Worm (Caenorhabditis elegans) whole organism, L1 larva: ENCODE data around the gene T03G11.10.

ENCODE experiments used
- C16A3.4 ChIP-seq: fragments of 150-350 bp; optimal IDR thresholded peaks from 2 replicates; lab custom pipeline; 2014; ENCODE audit warnings: missing biosample characterization, missing genetic modification characterization
- C34B4.2 ChIP-seq: sonication (generic microtip); optimal IDR thresholded peaks from 2 replicates; lab custom pipeline; 2017; ENCODE audit warnings: mild to moderate bottlenecking, missing genetic modification characterization, missing compliant biosample characterization
- Y116A8C.19 ChIP-seq: sonication (generic microtip); optimal IDR thresholded peaks from 2 replicates; lab custom pipeline; 2016; ENCODE audit warnings: missing compliant biosample characterization, missing genetic modification characterization, borderline replicate concordance
- alr-1 ChIP-seq: fragments of 200-800 bp; sonication (Bioruptor generic); optimal IDR thresholded peaks from 2 replicates; lab custom pipeline; 2018; ENCODE audit warnings: borderline replicate concordance, mild to moderate bottlenecking, missing genetic modification characterization, missing compliant biosample characterization
- blmp-1 ChIP-seq: fragments of 150-350 bp; optimal IDR thresholded peaks from 2 replicates; lab custom pipeline; 2014; ENCODE audit warnings: missing biosample characterization, missing genetic modification characterization
- dsc-1 ChIP-seq: sonication (generic microtip); optimal IDR thresholded peaks from 2 replicates; lab custom pipeline; 2016; ENCODE audit warnings: mild to moderate bottlenecking, missing genetic modification characterization, missing compliant biosample characterization
- efl-1 ChIP-seq, 4 experiments: fragments of 150-350 bp; optimal IDR thresholded peaks in 3 of 4; peaks in 1 of 4; 1 replicate in 1 of 4; 2 replicates in 3 of 4; lab custom pipeline; 2014; ENCODE audit warnings: missing biosample characterization in 2 of 4, missing genetic modification characterization in 2 of 4, missing genetic modification reagents in 2 of 4
- efl-3 ChIP-seq: fragments of 200-800 bp; sonication (Bioruptor generic); optimal IDR thresholded peaks from 2 replicates; lab custom pipeline; 2018; ENCODE audit warnings: mild to moderate bottlenecking, missing genetic modification characterization, missing compliant biosample characterization
- egl-13 ChIP-seq: sonication (generic microtip); optimal IDR thresholded peaks from 2 replicates; lab custom pipeline; 2016; ENCODE audit warnings: missing genotype, missing genetic modification reagents, missing genetic modification characterization, missing compliant biosample characterization
- egl-27 ChIP-seq, 2 experiments: fragments of 150-350 bp in 1 of 2; sonication (generic microtip); optimal IDR thresholded peaks; 3 replicates each; lab custom pipeline; 2017 to 2018; ENCODE audit warnings: missing biosample characterization in 2 of 2, missing genetic modification characterization in 2 of 2, missing genetic modification reagents in 2 of 2
- elt-3 ChIP-seq, 6 experiments: fragments of 150-350 bp in 1 of 6; sonication (generic microtip); optimal IDR thresholded peaks; 2 replicates each; lab custom pipeline; 2017 to 2018; ENCODE audit warnings: missing biosample characterization in 6 of 6, missing genetic modification characterization in 6 of 6, inconsistent platforms in 1 of 6
- fkh-4 ChIP-seq: sonication (generic microtip); optimal IDR thresholded peaks from 2 replicates; lab custom pipeline; 2016; ENCODE audit warnings: missing compliant biosample characterization, missing genetic modification characterization, borderline replicate concordance
- fkh-8 ChIP-seq: sonication (generic microtip); optimal IDR thresholded peaks from 2 replicates; lab custom pipeline; 2016; ENCODE audit warnings: mild to moderate bottlenecking, missing genetic modification characterization, missing compliant biosample characterization
- fos-1 ChIP-seq: fragments of 150-350 bp; optimal IDR thresholded peaks from 2 replicates; lab custom pipeline; 2014; ENCODE audit warnings: missing biosample characterization, missing genetic modification characterization
- grh-1 ChIP-seq: fragments of 200-800 bp; sonication (Bioruptor generic); IDR thresholded peaks from 2 replicates; pipeline ENCODE4 v1.3.6; 2022; ENCODE audit warnings: missing genetic modification reagents, missing genetic modification characterization, missing compliant biosample characterization
- hlh-17 ChIP-seq: fragments of 200-800 bp; sonication (Bioruptor generic); optimal IDR thresholded peaks from 2 replicates; lab custom pipeline; 2018; ENCODE audit warnings: missing genetic modification characterization, mild to moderate bottlenecking, missing compliant biosample characterization, moderate library complexity, borderline replicate concordance
- hpl-2 ChIP-seq: fragments of 150-350 bp; optimal IDR thresholded peaks from 2 replicates; lab custom pipeline; 2014; ENCODE audit warnings: missing biosample characterization, missing genetic modification reagents, missing genetic modification characterization
- isw-1 ChIP-seq: fragments of 200-800 bp; sonication (Bioruptor generic); IDR thresholded peaks from 2 replicates; pipeline ENCODE4 v1.3.6; 2022; ENCODE audit warnings: missing genetic modification characterization, missing compliant biosample characterization
- lin-14 ChIP-seq: fragments of 200-800 bp; sonication (Bioruptor generic); optimal IDR thresholded peaks from 2 replicates; lab custom pipeline; 2018; ENCODE audit warnings: mild to moderate bottlenecking, missing genetic modification characterization, moderate library complexity, missing compliant biosample characterization
- lin-35 ChIP-seq, 2 experiments: fragments of 150-350 bp; optimal IDR thresholded peaks; 2 replicates each; lab custom pipeline; 2014; ENCODE audit warnings: missing biosample characterization in 2 of 2, missing genetic modification characterization in 2 of 2, missing genetic modification reagents in 2 of 2
- lir-3 ChIP-seq: sonication (generic microtip); optimal IDR thresholded peaks from 2 replicates; lab custom pipeline; 2016; ENCODE audit warnings: mild to moderate bottlenecking, missing genetic modification characterization, moderate library complexity, missing compliant biosample characterization; ENCODE audit not compliant: poor library complexity
- mab-9 ChIP-seq: fragments of 200-800 bp; sonication (Bioruptor generic); IDR thresholded peaks from 2 replicates; pipeline ENCODE4 v1.3.6; 2022; ENCODE audit warnings: missing genetic modification reagents, missing genetic modification characterization, missing compliant biosample characterization
- mef-2 ChIP-seq: fragments of 150-350 bp; optimal IDR thresholded peaks from 2 replicates; lab custom pipeline; 2014; ENCODE audit warnings: missing biosample characterization, missing genetic modification characterization
- nhr-11 ChIP-seq: fragments of 150-350 bp; optimal IDR thresholded peaks from 2 replicates; lab custom pipeline; 2014; ENCODE audit warnings: missing biosample characterization, missing genetic modification characterization
- nhr-19 ChIP-seq: fragments of 200-800 bp; sonication (Bioruptor generic); conservative IDR thresholded peaks from 2 replicates; pipeline ENCODE4 v1.3.6; 2022; ENCODE audit warnings: missing genetic modification characterization, missing compliant biosample characterization
- nhr-20 ChIP-seq: sonication (generic microtip); optimal IDR thresholded peaks from 2 replicates; lab custom pipeline; 2016; ENCODE audit warnings: mild to moderate bottlenecking, missing genetic modification characterization, missing compliant biosample characterization
- nhr-237 ChIP-seq: fragments of 150-350 bp; optimal IDR thresholded peaks from 2 replicates; lab custom pipeline; 2014; ENCODE audit warnings: missing biosample characterization, missing genetic modification characterization
- nhr-47 ChIP-seq: sonication (generic microtip); optimal IDR thresholded peaks from 2 replicates; lab custom pipeline; 2016; ENCODE audit warnings: mild to moderate bottlenecking, missing genetic modification characterization, moderate library complexity, missing compliant biosample characterization
- nhr-71 ChIP-seq: sonication (generic microtip); optimal IDR thresholded peaks from 2 replicates; lab custom pipeline; 2016; ENCODE audit warnings: mild to moderate bottlenecking, missing genetic modification characterization, moderate library complexity, missing compliant biosample characterization
- nhr-77 ChIP-seq: fragments of 150-350 bp; optimal IDR thresholded peaks from 2 replicates; lab custom pipeline; 2014; ENCODE audit warnings: missing biosample characterization, missing genetic modification characterization
- pag-3 ChIP-seq: sonication (generic microtip); optimal IDR thresholded peaks from 2 replicates; lab custom pipeline; 2017; ENCODE audit warnings: missing genetic modification characterization, mild to moderate bottlenecking, missing compliant biosample characterization, antibody characterized with exemption, borderline replicate concordance; ENCODE audit not compliant: insufficient read depth
- pax-3 ChIP-seq: fragments of 200-800 bp; sonication (Bioruptor generic); optimal IDR thresholded peaks from 2 replicates; lab custom pipeline; 2018; ENCODE audit warnings: mild to moderate bottlenecking, missing genetic modification characterization, moderate library complexity, missing compliant biosample characterization
- pqm-1 ChIP-seq: sonication (generic microtip); optimal IDR thresholded peaks from 3 replicates; lab custom pipeline; 2017; ENCODE audit warnings: missing biosample characterization, missing genetic modification characterization
- rnt-1 ChIP-seq: sonication (generic microtip); optimal IDR thresholded peaks from 2 replicates; lab custom pipeline; 2016; ENCODE audit warnings: mild to moderate bottlenecking, missing genetic modification characterization, moderate library complexity, missing compliant biosample characterization
- skn-1 ChIP-seq: fragments of 150-350 bp; optimal IDR thresholded peaks from 2 replicates; lab custom pipeline; 2014; ENCODE audit warnings: missing biosample characterization, missing genetic modification characterization
- snpc-4 ChIP-seq: fragments of 150-350 bp; optimal IDR thresholded peaks from 2 replicates; lab custom pipeline; 2014; ENCODE audit warnings: missing biosample characterization, missing genetic modification characterization
- unc-130 ChIP-seq: fragments of 150-350 bp; optimal IDR thresholded peaks from 2 replicates; lab custom pipeline; 2017; ENCODE audit warnings: missing biosample characterization, missing genetic modification characterization, inconsistent platforms
- unc-30 ChIP-seq: sonication (generic microtip); optimal IDR thresholded peaks from 2 replicates; lab custom pipeline; 2017; ENCODE audit warnings: missing biosample characterization, missing genetic modification characterization
- unc-98 ChIP-seq: fragments of 200-800 bp; sonication (Bioruptor generic); IDR thresholded peaks from 2 replicates; pipeline ENCODE4 v1.3.6; 2022; ENCODE audit warnings: missing genetic modification characterization, missing compliant biosample characterization
- vab-15 ChIP-seq: sonication (generic microtip); optimal IDR thresholded peaks from 2 replicates; lab custom pipeline; 2017; ENCODE audit warnings: missing genotype, mild to moderate bottlenecking, missing genetic modification characterization, missing compliant biosample characterization

Gene T03G11.10

ce11 chrX:5179874-5180273, 8.9 kb upstream of the T03G11.10 start, which contains the start of gene sru-48:
Gene sru-48 (plus strand): TSS chrX:5180174.
- TF ChIP-seq unc-30 (no peak), fkh-8 (tag; lab: Kevin White, UChicago) (no peak), egl-13 (tag; lab: Kevin White, UChicago) (no peak), nhr-19 (GFP tag; lab: Robert Waterston, UW) (no peak), nhr-71 (tag; lab: Kevin White, UChicago) (no peak), nhr-11 (tag; lab: Kevin White, UChicago) (no peak), snpc-4 (tag; lab: Kevin White, UChicago) (no peak), efl-1 (optimal IDR thresholded peaks at IDR 0.05; lab: Kevin White, UChicago) (no peak), efl-1 (GFP tag; optimal IDR thresholded peaks at IDR 0.05 in 1 of 2; lab: Kevin White, UChicago) (peak in 1 of 2 experiments; percentile 4)

- TF ChIP-seq grh-1 (no peak), lin-14 (peak; percentile 9), fkh-4 (tag; lab: Kevin White, UChicago) (no peak), efl-1 (optimal IDR thresholded peaks at IDR 0.05; lab: Kevin White, UChicago) (no peak), efl-1 (GFP tag; optimal IDR thresholded peaks at IDR 0.05 in 1 of 2; lab: Kevin White, UChicago) (peak in 1 of 2 experiments; percentile 37), pqm-1 (no peak)
Measured at ce11 chrX:5179050-5179449, 8.1 kb upstream of the T03G11.10 start, which contains the start of gene metl-9. Gene metl-9 (minus strand): TSS chrX:5179150.

ce11 chrX:5174256-5174655, 3.3 kb upstream of the T03G11.10 start, which contains the start of gene zchc-1A:
Gene zchc-1A (plus strand): TSS chrX:5174369.
- no peak for TF ChIP-seq hlh-17 (GFP tag; lab: Kevin White, UChicago)
- TF ChIP-seq pax-3 (tag; lab: Kevin White, UChicago): no peak
- TF ChIP-seq unc-130 (tag; lab: Kevin White, UChicago): no peak
- TF ChIP-seq hpl-2: no peak
- TF ChIP-seq fkh-8 (tag; lab: Kevin White, UChicago): peak; percentile 62
- TF ChIP-seq unc-98 (GFP tag; lab: Robert Waterston, UW): no peak
- no peak for TF ChIP-seq mef-2 (tag; lab: Kevin White, UChicago)
- no peak for TF ChIP-seq Y116A8C.19
- peak; percentile 3 for TF ChIP-seq nhr-71 (tag; lab: Kevin White, UChicago)
- TF ChIP-seq fos-1: no peak

ce11 chrX:5168770-5169169, 2.2 kb downstream of the T03G11.10 start:
- TF ChIP-seq unc-30: no peak
- TF ChIP-seq C34B4.2 (tag; lab: Kevin White, UChicago): no peak
- TF ChIP-seq efl-1 (optimal IDR thresholded peaks at IDR 0.05; lab: Kevin White, UChicago): no peak
- peak in 1 of 2 experiments; percentile 56 for TF ChIP-seq efl-1 (GFP tag; optimal IDR thresholded peaks at IDR 0.05 in 1 of 2; lab: Kevin White, UChicago)

- TF ChIP-seq hlh-17 (GFP tag; lab: Kevin White, UChicago) (no peak), isw-1 (GFP tag; lab: Robert Waterston, UW) (peak; percentile 69), pqm-1 (no peak), nhr-19 (GFP tag; lab: Robert Waterston, UW) (peak; percentile 89), efl-3 (GFP tag; lab: Kevin White, UChicago) (no peak), nhr-47 (tag; lab: Kevin White, UChicago) (peak; percentile 93), C34B4.2 (tag; lab: Kevin White, UChicago) (no peak), lir-3 (tag; lab: Kevin White, UChicago) (peak; percentile 58), vab-15 (no peak), elt-3 (tag; optimal IDR thresholded peaks at IDR 0.05; lab: Kevin White, UChicago) (peak in 2 of 6 experiments; percentile 75 to 89), skn-1 (tag; lab: Kevin White, UChicago) (peak; percentile 70), fos-1 (peak; percentile 74), lin-14 (peak; percentile 98), nhr-77 (tag; lab: Kevin White, UChicago) (peak; percentile 80), mab-9 (GFP tag; lab: Robert Waterston, UW) (peak; percentile 62), pag-3 (no peak), grh-1 (peak; percentile 72), blmp-1 (tag; lab: Kevin White, UChicago) (peak; percentile 91), egl-27 (tag; optimal IDR thresholded peaks at IDR 0.05; lab: Kevin White, UChicago) (peak; percentile 31 to 56), C16A3.4 (peak; percentile 93), alr-1 (tag; lab: Kevin White, UChicago) (no peak), nhr-20 (tag; lab: Kevin White, UChicago) (peak; percentile 95), fkh-4 (tag; lab: Kevin White, UChicago) (no peak), rnt-1 (tag; lab: Kevin White, UChicago) (peak; percentile 94), dsc-1 (tag; lab: Kevin White, UChicago) (peak; percentile 90), lin-35 (GFP tag; optimal IDR thresholded peaks at IDR 0.05; lab: Kevin White, UChicago) (peak; percentile 72 to 91), fkh-8 (tag; lab: Kevin White, UChicago) (peak; percentile 93), nhr-237 (tag; lab: Kevin White, UChicago) (peak; percentile 35)
Measured at ce11 chrX:5165037-5165436, 5.9 kb downstream of the T03G11.10 start, which contains the start of gene mans-3. Gene mans-3 (plus strand): TSS chrX:5165395.
